Fruit fly (Drosophila melanogaster) whole organism, embryonic: ENCODE data around the gene Megf8.
A peak's percentile ranks its signal among the peaks of the same experiment; 100 is the strongest.

Experiments
- Asciz ChIP-seq: fragments of 200-800 bp; sonication (Bioruptor generic); optimal IDR thresholded peaks from 2 replicates; lab custom pipeline; 2017; ENCODE audit warnings: missing biosample characterization, mild to moderate bottlenecking, missing genetic modification characterization, missing genetic modification reagents
- CG1647 ChIP-seq: fragments of 200-800 bp; sonication (Bioruptor generic); optimal IDR thresholded peaks from 3 replicates; lab custom pipeline; 2016; ENCODE audit warnings: missing biosample characterization, missing genetic modification characterization
- CG17361 ChIP-seq: fragments of 200-800 bp; sonication (Bioruptor generic); IDR thresholded peaks from 3 replicates; pipeline ENCODE4 v1.3.6; 2022; ENCODE audit warnings: missing biosample characterization, missing genetic modification characterization
- CG17612 ChIP-seq: fragments of 200-800 bp; sonication (Bioruptor generic); IDR thresholded peaks from 2 replicates; pipeline ENCODE4 v1.3.6; 2022; ENCODE audit warnings: missing biosample characterization, missing genetic modification characterization
- CG30403 ChIP-seq: fragments of 200-800 bp; sonication (Bioruptor generic); optimal IDR thresholded peaks from 3 replicates; lab custom pipeline; 2016; ENCODE audit warnings: missing biosample characterization, missing genetic modification characterization
- CG30431 ChIP-seq: fragments of 200-800 bp; sonication (Bioruptor generic); optimal IDR thresholded peaks from 2 replicates; lab custom pipeline; 2017; ENCODE audit warnings: missing biosample characterization, missing genetic modification characterization
- CG31441 ChIP-seq: fragments of 200-800 bp; sonication (Bioruptor generic); IDR thresholded peaks from 2 replicates; pipeline ENCODE4 v1.3.6; 2022; ENCODE audit warnings: missing biosample characterization, missing genetic modification characterization
- CG4854 ChIP-seq: fragments of 200-800 bp; sonication (Bioruptor generic); optimal IDR thresholded peaks from 2 replicates; lab custom pipeline; 2016; ENCODE audit warnings: missing biosample characterization, missing genetic modification characterization, inconsistent platforms
- CG5180 ChIP-seq: fragments of 200-800 bp; sonication (Bioruptor generic); optimal IDR thresholded peaks from 3 replicates; lab custom pipeline; 2017; ENCODE audit warnings: missing biosample characterization, missing genetic modification characterization, mild to moderate bottlenecking, moderate library complexity, missing genetic modification reagents
- CG7271 ChIP-seq: fragments of 200-800 bp; sonication (Bioruptor generic); optimal IDR thresholded peaks from 2 replicates; lab custom pipeline; 2018; ENCODE audit warnings: missing biosample characterization, mild to moderate bottlenecking, missing genetic modification characterization, moderate library complexity
- CG7372 ChIP-seq: fragments of 200-800 bp; sonication (Bioruptor generic); IDR thresholded peaks from 2 replicates; pipeline ENCODE4 v1.3.6; 2022; ENCODE audit warnings: missing biosample characterization, missing genetic modification characterization
- CG8290 ChIP-seq, 3 experiments: fragments of 200-800 bp; sonication (Bioruptor generic); optimal IDR thresholded peaks; 2 replicates each; lab custom pipeline; 2016 to 2019; ENCODE audit warnings: missing biosample characterization in 3 of 3, missing genetic modification characterization in 3 of 3, mild to moderate bottlenecking in 2 of 3, moderate library complexity in 1 of 3
- Camta ChIP-seq: fragments of 200-800 bp; sonication (Bioruptor generic); optimal IDR thresholded peaks from 2 replicates; lab custom pipeline; 2016; ENCODE audit warnings: missing biosample characterization, missing genetic modification characterization
- Chrac-16 ChIP-seq: fragments of 200-800 bp; sonication (Bioruptor generic); optimal IDR thresholded peaks from 3 replicates; lab custom pipeline; 2016; ENCODE audit warnings: missing biosample characterization, missing genetic modification characterization
- Doc3 ChIP-seq: fragments of 200-800 bp; sonication (Bioruptor generic); IDR thresholded peaks from 3 replicates; pipeline ENCODE4 v1.3.6; 2022; ENCODE audit warnings: missing biosample characterization, missing genetic modification characterization; ENCODE audit not compliant: partially characterized antibody
- GATAe ChIP-seq: fragments of 200-800 bp; sonication (Bioruptor generic); conservative IDR thresholded peaks from 2 replicates; pipeline ENCODE4 v1.3.6; 2022; ENCODE audit warnings: missing biosample characterization, missing genetic modification characterization
- Kr ChIP-seq: fragments of 200-800 bp; sonication (Bioruptor generic); optimal IDR thresholded peaks from 2 replicates; lab custom pipeline; 2017; ENCODE audit warnings: missing biosample characterization, mild to moderate bottlenecking, missing genetic modification characterization
- MBD-R2 ChIP-seq: fragments of 200-800 bp; sonication (Bioruptor generic); IDR thresholded peaks from 2 replicates; pipeline ENCODE4 v1.3.6; 2022; ENCODE audit warnings: missing biosample characterization, missing genetic modification characterization
- NC2α ChIP-seq: fragments of 200-800 bp; sonication (Bioruptor generic); optimal IDR thresholded peaks from 2 replicates; lab custom pipeline; 2016; ENCODE audit warnings: missing biosample characterization, missing genetic modification characterization
- Nf-YB ChIP-seq: fragments of 200-800 bp; sonication (Bioruptor generic); optimal IDR thresholded peaks from 3 replicates; lab custom pipeline; 2019; ENCODE audit warnings: missing biosample characterization, mild to moderate bottlenecking, missing genetic modification characterization, moderate library complexity
- Spps ChIP-seq: fragments of 200-800 bp; sonication (Bioruptor generic); optimal IDR thresholded peaks from 2 replicates; lab custom pipeline; 2018; ENCODE audit warnings: missing biosample characterization, mild to moderate bottlenecking, missing genetic modification characterization
- Sry-δ ChIP-seq: fragments of 200-800 bp; sonication (Bioruptor generic); optimal IDR thresholded peaks from 2 replicates; lab custom pipeline; 2016; ENCODE audit warnings: missing biosample characterization, missing genetic modification characterization
- Stat92E ChIP-seq, 3 experiments: fragments of >200 bp in 2 of 3; fragments of 200-800 bp in 1 of 3; sonication (Bioruptor generic) in 1 of 3; optimal IDR thresholded peaks; 2 replicates each; lab custom pipeline; 2017 to 2019; ENCODE audit warnings: missing biosample characterization in 3 of 3, missing genetic modification characterization in 3 of 3, mild to moderate bottlenecking in 1 of 3, moderate library complexity in 1 of 3
- Usf ChIP-seq: fragments of 200-800 bp; sonication (Bioruptor generic); optimal IDR thresholded peaks from 2 replicates; lab custom pipeline; 2017; ENCODE audit warnings: missing genotype, missing biosample characterization, missing genetic modification characterization
- bsh ChIP-seq, 2 experiments: fragments of 200-800 bp; sonication (Bioruptor generic); optimal IDR thresholded peaks; 2 replicates each; lab custom pipeline; 2017 to 2018; ENCODE audit warnings: mild to moderate bottlenecking in 2 of 2, missing biosample characterization in 2 of 2, missing genetic modification characterization in 2 of 2, moderate library complexity in 1 of 2
- cato ChIP-seq: fragments of 200-800 bp; sonication (Bioruptor generic); optimal IDR thresholded peaks from 2 replicates; lab custom pipeline; 2016; ENCODE audit warnings: missing biosample characterization, missing genetic modification characterization, borderline replicate concordance
- chinmo ChIP-seq: fragments of 200-800 bp; sonication (Bioruptor generic); IDR thresholded peaks from 4 replicates; pipeline ENCODE4 v1.3.6; 2022; ENCODE audit warnings: missing biosample characterization, missing genetic modification characterization; ENCODE audit not compliant: partially characterized antibody
- chn ChIP-seq: fragments of 200-800 bp; sonication (Bioruptor generic); optimal IDR thresholded peaks from 2 replicates; lab custom pipeline; 2016; ENCODE audit warnings: missing biosample characterization, missing genetic modification characterization
- croc ChIP-seq: fragments of 200-800 bp; sonication (Bioruptor generic); conservative IDR thresholded peaks from 3 replicates; pipeline ENCODE4 v1.3.6; 2022; ENCODE audit warnings: missing biosample characterization, missing genetic modification characterization
- en ChIP-seq: fragments of 200-800 bp; sonication (Bioruptor generic); optimal IDR thresholded peaks from 2 replicates; lab custom pipeline; 2016; ENCODE audit warnings: missing biosample characterization, missing genetic modification characterization
- inv ChIP-seq: fragments of 200-800 bp; sonication (Bioruptor generic); IDR thresholded peaks from 2 replicates; pipeline ENCODE4 v1.3.6; 2022; ENCODE audit warnings: missing biosample characterization, missing genetic modification characterization; ENCODE audit not compliant: partially characterized antibody
- knrl ChIP-seq: fragments of 200-800 bp; sonication (Bioruptor generic); IDR thresholded peaks from 3 replicates; pipeline ENCODE4 v1.3.6; 2022; ENCODE audit warnings: missing biosample characterization, missing genetic modification characterization; ENCODE audit not compliant: partially characterized antibody
- lilli ChIP-seq: fragments of 200-800 bp; sonication (Bioruptor generic); optimal IDR thresholded peaks from 3 replicates; lab custom pipeline; 2016; ENCODE audit warnings: missing biosample characterization, missing genetic modification characterization
- lola ChIP-seq, 3 experiments: fragments of >200 bp in 2 of 3; fragments of 200-800 bp in 1 of 3; sonication (Bioruptor generic) in 1 of 3; optimal IDR thresholded peaks; 2 replicates each; lab custom pipeline; 2017 to 2019; ENCODE audit warnings: missing biosample characterization in 3 of 3, missing genetic modification characterization in 3 of 3, mild to moderate bottlenecking in 1 of 3, moderate library complexity in 1 of 3
- luna ChIP-seq: fragments of 200-800 bp; sonication (Bioruptor generic); optimal IDR thresholded peaks from 2 replicates; lab custom pipeline; 2016; ENCODE audit warnings: missing biosample characterization, missing genetic modification characterization
- onecut ChIP-seq: fragments of 200-800 bp; sonication (Bioruptor generic); IDR thresholded peaks from 2 replicates; pipeline ENCODE4 v1.3.6; 2022; ENCODE audit warnings: missing biosample characterization, missing genetic modification characterization
- pan ChIP-seq, 4 experiments: fragments of >200 bp in 3 of 4; fragments of 200-800 bp in 1 of 4; sonication (Bioruptor generic) in 1 of 4; optimal IDR thresholded peaks in 3 of 4; IDR thresholded peaks in 1 of 4; 2 replicates each; pipeline versions ENCODE4 v1.3.6 to Lab custom; 2017 to 2022; ENCODE audit warnings: missing biosample characterization in 2 of 4, missing genetic modification characterization in 2 of 4, mixed read lengths in 1 of 4
- psq ChIP-seq: fragments of 200-800 bp; sonication (Bioruptor generic); optimal IDR thresholded peaks from 2 replicates; lab custom pipeline; 2017; ENCODE audit warnings: missing biosample characterization, missing genetic modification characterization
- sob ChIP-seq: fragments of 200-800 bp; sonication (Bioruptor generic); IDR thresholded peaks from 2 replicates; pipeline ENCODE4 v1.3.6; 2022; ENCODE audit warnings: missing biosample characterization, missing genetic modification characterization
- trem ChIP-seq: fragments of 200-800 bp; optimal IDR thresholded peaks from 3 replicates; lab custom pipeline; 2019; ENCODE audit warnings: missing biosample characterization, mild to moderate bottlenecking, missing genetic modification characterization, moderate library complexity
- unpg ChIP-seq: fragments of 200-800 bp; sonication (Bioruptor generic); optimal IDR thresholded peaks from 3 replicates; lab custom pipeline; 2018; ENCODE audit warnings: missing biosample characterization, mild to moderate bottlenecking, missing genetic modification characterization, moderate library complexity
- vfl ChIP-seq: fragments of 200-800 bp; sonication (Bioruptor generic); optimal IDR thresholded peaks from 2 replicates; lab custom pipeline; 2016; ENCODE audit warnings: missing biosample characterization, missing genetic modification characterization
- wdn ChIP-seq: fragments of 200-800 bp; sonication (Bioruptor generic); IDR thresholded peaks from 2 replicates; pipeline ENCODE4 v1.3.6; 2022; ENCODE audit warnings: missing biosample characterization, missing genetic modification characterization
- wek ChIP-seq: fragments of 200-800 bp; sonication (Bioruptor generic); optimal IDR thresholded peaks from 3 replicates; lab custom pipeline; 2018; ENCODE audit warnings: missing biosample characterization, mild to moderate bottlenecking, missing genetic modification characterization, moderate library complexity
- zen ChIP-seq: fragments of 200-800 bp; sonication (Bioruptor generic); optimal IDR thresholded peaks from 3 replicates; lab custom pipeline; 2018; ENCODE audit warnings: missing biosample characterization, mild to moderate bottlenecking, missing genetic modification characterization, moderate library complexity
- zfh2 ChIP-seq: fragments of 200-800 bp; sonication (Bioruptor generic); optimal IDR thresholded peaks from 2 replicates; lab custom pipeline; 2016; ENCODE audit warnings: missing biosample characterization, missing genetic modification characterization

Megf8 gene

dm6 chr2L:7993984-7994854 lies 49.1 kb upstream of the Megf8 start, which contains the start of gene pes (continued):
- TF ChIP-seq CG4854 (GFP tag; lab: Kevin White, UChicago) (peak; percentile 81), luna (GFP tag; lab: Kevin White, UChicago) (no peak), Doc3 (GFP tag; lab: Robert Waterston, UW) (no peak), Camta (peak; percentile 92), lola (GFP tag; optimal IDR thresholded peaks at IDR 0.05; lab: Kevin White, UChicago) (peak in 1 of 3 experiments; percentile 89), zen (tag; lab: Kevin White, UChicago) (peak; percentile 91), bsh (GFP tag; optimal IDR thresholded peaks at IDR 0.05; lab: Kevin White, UChicago) (peak; percentile 8 to 86), lilli (GFP tag; lab: Kevin White, UChicago) (peak; percentile 95), NC2α (GFP tag; lab: Kevin White, UChicago) (peak; percentile 39), zfh2 (GFP tag; lab: Kevin White, UChicago) (peak; percentile 7), CG8290 (GFP tag; optimal IDR thresholded peaks at IDR 0.05; lab: Kevin White, UChicago) (peak; percentile 79), CG8290 (tag; optimal IDR thresholded peaks at IDR 0.05; lab: Kevin White, UChicago) (peak; percentile 62 to 69), pan (optimal IDR thresholded peaks at IDR 0.05; lab: Kevin White, UChicago) (no peak), pan (GFP tag; optimal IDR thresholded peaks at IDR 0.05 in 1 of 2, IDR thresholded peaks at IDR 0.05 in 1 of 2) (peak in 1 of 2 experiments; percentile 93), chinmo (peak; percentile 92), wek (GFP tag; lab: Kevin White, UChicago) (peak; percentile 74), inv (peak; percentile 43; the same call in 1 of the 2 replicates), Stat92E (GFP tag; optimal IDR thresholded peaks at IDR 0.05; lab: Kevin White, UChicago) (peak in 1 of 3 experiments; percentile 95), Nf-YB (GFP tag; lab: Kevin White, UChicago) (no peak), unpg (GFP tag; lab: Kevin White, UChicago) (peak; percentile 84), GATAe (GFP tag; lab: Robert Waterston, UW) (peak; percentile 95), sob (GFP tag; lab: Robert Waterston, UW) (peak; percentile 64), CG30403 (GFP tag; lab: Kevin White, UChicago) (peak; percentile 36), CG31441 (GFP tag; lab: Robert Waterston, UW) (peak; percentile 90), croc (GFP tag; lab: Robert Waterston, UW) (peak; percentile 95), CG17361 (peak; percentile 96), wdn (GFP tag; lab: Robert Waterston, UW) (peak; percentile 88), vfl (GFP tag; lab: Kevin White, UChicago) (peak; percentile 71), cato (no peak), trem (tag; lab: Kevin White, UChicago) (peak; percentile 72), MBD-R2 (GFP tag; lab: Robert Waterston, UW) (peak; percentile 91), Usf (GFP tag; lab: Kevin White, UChicago) (peak; percentile 66), Sry-δ (GFP tag; lab: Kevin White, UChicago) (peak; percentile 31), Spps (tag; lab: Kevin White, UChicago) (peak; percentile 74), onecut (GFP tag; lab: Robert Waterston, UW) (peak; percentile 85), psq (peak; percentile 71), CG17612 (GFP tag; lab: Robert Waterston, UW) (peak; percentile 82), en (GFP tag; lab: Kevin White, UChicago) (peak; percentile 79), CG5180 (GFP tag; lab: Kevin White, UChicago) (peak; percentile 80), CG7271 (peak; percentile 67), Asciz (GFP tag; lab: Kevin White, UChicago) (peak; percentile 60), knrl (peak; percentile 28; the same call in 1 of the 3 replicates), CG30431 (peak; percentile 83), Chrac-16 (GFP tag; lab: Kevin White, UChicago) (peak; percentile 8), chn (peak; percentile 53), Kr (GFP tag; lab: Kevin White, UChicago) (peak; percentile 34), CG1647 (GFP tag; lab: Kevin White, UChicago) (peak; percentile 87), CG7372 (peak; percentile 92)
